Fruit fly (Drosophila melanogaster) S2 (cell line): ENCODE data around the gene Socs36E.

ENCODE experiments used
- CG8478 ChIP-seq: fragments of >200 bp; optimal IDR thresholded peaks from 2 replicates; lab custom pipeline; 2018
- CTCF ChIP-seq, 2 experiments: fragments of >200 bp; optimal IDR thresholded peaks; 2 replicates each; lab custom pipeline; 2018

Socs36E gene

DNA sequence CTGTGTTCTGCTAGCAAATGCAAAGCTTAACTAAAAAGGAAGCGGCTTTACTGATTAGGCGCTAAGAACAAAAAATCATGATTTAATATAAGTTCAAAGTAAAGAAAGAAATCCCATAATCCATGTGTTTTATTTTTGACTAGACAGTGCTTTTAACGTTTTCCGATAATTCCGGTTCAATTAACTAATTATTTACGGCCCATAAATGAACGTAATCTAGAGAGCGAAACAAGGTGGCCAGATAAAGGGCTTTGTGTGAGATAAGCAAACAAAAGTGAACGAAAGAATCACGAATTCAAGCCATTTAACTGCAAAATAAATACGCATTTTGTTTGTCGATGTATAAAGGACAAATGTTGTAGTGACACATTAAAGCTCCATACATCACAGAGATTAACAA, 37.1 kb downstream of the Socs36E start:
- no peak for TF ChIP-seq CTCF (optimal IDR thresholded peaks at IDR 0.05; lab: Kevin White, UChicago)
- TF ChIP-seq CG8478 (lab: Kevin White, UChicago), result no peak

dm6 chr2L:18114176-18114703, 38.0 kb downstream of the Socs36E start, which contains the start of gene CG15152:
TSS of gene CG15152 (plus strand) at chr2L:18114547.
- TF ChIP-seq CTCF (optimal IDR thresholded peaks at IDR 0.05; lab: Kevin White, UChicago) (no peak), CG8478 (lab: Kevin White, UChicago) (no peak)

DNA sequence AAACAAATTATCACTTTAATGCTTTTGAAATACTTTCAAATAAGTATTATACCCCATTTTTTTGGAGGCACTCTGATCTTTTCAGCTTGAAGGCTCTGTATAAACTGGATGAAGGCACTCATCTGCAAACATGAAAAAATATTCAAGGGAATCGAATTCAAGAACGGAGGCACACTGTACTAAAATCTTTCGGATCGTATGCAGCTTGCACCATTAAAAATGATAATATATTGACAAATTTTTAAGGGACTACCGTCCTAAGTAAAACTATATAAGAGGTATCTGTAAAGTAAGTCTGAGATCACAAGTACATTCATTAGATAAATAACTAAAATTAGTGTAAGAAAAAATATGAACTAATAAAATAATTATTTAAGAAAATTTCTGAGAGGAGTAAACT, 39.1 kb downstream of the Socs36E start, which contains the start of gene CG44476:
CG44476 (minus strand) TSS at position 101 of the 400 bp plus-strand sequence.
- TF ChIP-seq CG8478 (lab: Kevin White, UChicago), result no peak
- TF ChIP-seq CTCF (optimal IDR thresholded peaks at IDR 0.05; lab: Kevin White, UChicago), result no peak

dm6 chr2L:18112435-18112834, 39.8 kb downstream of the Socs36E start:
- no peak for TF ChIP-seq CTCF (optimal IDR thresholded peaks at IDR 0.05; lab: Kevin White, UChicago)
- TF ChIP-seq CG8478 (lab: Kevin White, UChicago), result no peak

DNA sequence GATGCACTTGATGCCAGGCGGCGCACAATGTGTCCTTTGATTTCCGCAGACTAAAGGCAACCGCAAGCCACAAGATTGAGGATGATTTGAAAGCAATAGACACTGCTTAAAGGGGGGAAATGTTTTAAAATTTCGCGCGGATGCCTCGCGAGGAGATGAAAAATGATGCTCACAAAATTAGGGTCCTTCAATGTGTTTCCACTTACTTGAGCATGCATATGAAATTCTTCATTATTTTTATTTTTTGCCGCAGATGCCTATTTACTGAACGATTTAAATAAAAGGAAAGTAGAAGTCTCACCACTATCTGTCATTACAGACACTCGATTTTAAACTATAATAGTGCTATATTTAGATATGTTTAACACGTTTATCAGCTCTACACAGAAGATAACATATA, 55.9 kb downstream of the Socs36E start, which contains the start of gene Slc25A46b:
Slc25A46b (plus strand) TSS at position 301 of the 400 bp plus-strand sequence.
- TF ChIP-seq CG8478 (lab: Kevin White, UChicago), result no peak
- no peak for TF ChIP-seq CTCF (optimal IDR thresholded peaks at IDR 0.05; lab: Kevin White, UChicago)

- no peak for TF ChIP-seq CTCF (optimal IDR thresholded peaks at IDR 0.05; lab: Kevin White, UChicago)
- TF ChIP-seq CG8478 (lab: Kevin White, UChicago), result no peak
These were observed 60.1 kb downstream of the Socs36E start, which contains the start of gene CG15153 for dm6 chr2L:18092156-18092555. TSS of gene CG15153 (minus strand) at chr2L:18092256.

dm6 chr2L:18091705-18092104, 60.5 kb downstream of the Socs36E start:
- TF ChIP-seq CTCF (optimal IDR thresholded peaks at IDR 0.05; lab: Kevin White, UChicago) (no peak), CG8478 (lab: Kevin White, UChicago) (no peak)
